Fruit fly (Drosophila melanogaster): ENCODE data around the gene CG31816.

Gene CG31816

DNA sequence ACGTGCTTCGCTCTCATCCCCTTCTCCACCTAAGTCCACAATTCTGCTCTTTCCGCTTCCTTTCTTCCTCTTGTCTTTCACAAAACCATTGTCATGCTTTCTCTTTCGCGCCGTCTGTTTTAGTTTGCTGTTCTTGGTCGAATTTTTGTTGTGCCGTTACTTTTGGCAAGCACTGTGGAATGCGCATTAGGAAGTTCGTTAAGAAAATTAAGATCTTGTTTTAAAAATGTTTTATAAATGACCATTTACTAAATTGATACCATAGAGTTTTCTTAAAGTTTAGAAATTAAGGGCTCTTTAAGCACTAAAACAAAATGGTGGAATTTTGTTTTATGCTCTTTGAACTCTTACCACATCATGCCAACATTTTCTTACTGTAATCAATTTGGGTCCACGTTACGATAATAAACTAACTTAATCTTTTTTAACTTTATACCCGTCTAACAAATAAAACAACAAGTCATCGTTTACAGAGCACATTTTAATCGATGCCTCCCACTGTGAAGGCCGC lies 7.2 kb upstream of the CG31816 start (continued):
- peak; percentile 83 for TF ChIP-seq CG31627 (GFP tag; optimal IDR thresholded peaks at IDR 0.05)
- TF ChIP-seq dsx (GFP tag; optimal IDR thresholded peaks at IDR 0.05; ENCODE audit: poor library complexity, severe bottlenecking), result no peak
- no peak for TF ChIP-seq CG6808 (GFP tag; optimal IDR thresholded peaks at IDR 0.05)
- TF ChIP-seq CG6792 (GFP tag; optimal IDR thresholded peaks at IDR 0.05), result peak; percentile 52
- TF ChIP-seq CG1621 (tag; optimal IDR thresholded peaks at IDR 0.05), result no peak
- peak; percentile 78 for TF ChIP-seq cyc (GFP tag; optimal IDR thresholded peaks at IDR 0.05)
- TF ChIP-seq Sox14 (GFP tag; optimal IDR thresholded peaks at IDR 0.05), result peak; percentile 83
- TF ChIP-seq net (GFP tag; optimal IDR thresholded peaks at IDR 0.05), result peak; percentile 57
- peak; percentile 60 for TF ChIP-seq acj6 (GFP tag; optimal IDR thresholded peaks at IDR 0.05)
- TF ChIP-seq lz (GFP tag; optimal IDR thresholded peaks at IDR 0.05), result peak; percentile 78
- no peak for TF ChIP-seq Hr38 (GFP tag; optimal IDR thresholded peaks at IDR 0.05)
- peak; percentile 59 for TF ChIP-seq CG3919 (GFP tag; optimal IDR thresholded peaks at IDR 0.05)
- peak; percentile 82 for TF ChIP-seq esn (GFP tag; optimal IDR thresholded peaks at IDR 0.05)
- peak; percentile 75 for TF ChIP-seq Ets21C (GFP tag; optimal IDR thresholded peaks at IDR 0.05)
- no peak for TF ChIP-seq spab (GFP tag; optimal IDR thresholded peaks at IDR 0.05)

dm6 chr2L:16535673-16536144 lies 6.6 kb upstream of the CG31816 start:
- peak; percentile 90 for TF ChIP-seq Smox (GFP tag; optimal IDR thresholded peaks at IDR 0.05)
- peak; percentile 93 for TF ChIP-seq CG31627 (GFP tag; optimal IDR thresholded peaks at IDR 0.05)
- peak; percentile 87 for TF ChIP-seq cyc (GFP tag; optimal IDR thresholded peaks at IDR 0.05)
- TF ChIP-seq CG3919 (GFP tag; optimal IDR thresholded peaks at IDR 0.05), result peak; percentile 89
- TF ChIP-seq net (GFP tag; optimal IDR thresholded peaks at IDR 0.05), result peak; percentile 85
- TF ChIP-seq CG32006 (GFP tag; optimal IDR thresholded peaks at IDR 0.05), result peak; percentile 85
- TF ChIP-seq Eip93F (GFP tag; optimal IDR thresholded peaks at IDR 0.05), result peak; percentile 27
- peak; percentile 89 for TF ChIP-seq CG7368 (GFP tag; optimal IDR thresholded peaks at IDR 0.05)
- TF ChIP-seq CG16779 (tag; optimal IDR thresholded peaks at IDR 0.05), result peak; percentile 85
- peak; percentile 83 for TF ChIP-seq fd59A (GFP tag; optimal IDR thresholded peaks at IDR 0.05)
- peak; percentile 90 for TF ChIP-seq topi (GFP tag; optimal IDR thresholded peaks at IDR 0.05)
- TF ChIP-seq CG1621 (tag; optimal IDR thresholded peaks at IDR 0.05), result peak; percentile 91
- peak; percentile 94 for TF ChIP-seq CG10631 (GFP tag; optimal IDR thresholded peaks at IDR 0.05)
- peak; percentile 89 for TF ChIP-seq Ets21C (GFP tag; optimal IDR thresholded peaks at IDR 0.05)
- peak; percentile 84 for TF ChIP-seq CG11294 (GFP tag; IDR thresholded peaks at IDR 0.05)
- peak; percentile 93 for TF ChIP-seq Gug (GFP tag; IDR thresholded peaks at IDR 0.05)
- TF ChIP-seq spab (GFP tag; optimal IDR thresholded peaks at IDR 0.05), result peak; percentile 86
- TF ChIP-seq ss (GFP tag; optimal IDR thresholded peaks at IDR 0.05), result peak; percentile 57 to 76
- peak; percentile 66 for TF ChIP-seq fd85E (GFP tag; optimal IDR thresholded peaks at IDR 0.05)
- TF ChIP-seq CG11762 (GFP tag; optimal IDR thresholded peaks at IDR 0.05; ENCODE audit: insufficient read depth), result peak; percentile 95
- peak; percentile 87 for TF ChIP-seq dsx (GFP tag; optimal IDR thresholded peaks at IDR 0.05; ENCODE audit: poor library complexity, severe bottlenecking)
- TF ChIP-seq CG6163 (GFP tag; IDR thresholded peaks at IDR 0.05), result peak; percentile 98
- peak; percentile 93 for TF ChIP-seq CG3032 (tag; optimal IDR thresholded peaks at IDR 0.05)
- peak; percentile 93 for TF ChIP-seq svp (GFP tag)
- peak; percentile 89 for TF ChIP-seq Sox15 (GFP tag; optimal IDR thresholded peaks at IDR 0.05)
- TF ChIP-seq dac (GFP tag; optimal IDR thresholded peaks at IDR 0.05), result peak; percentile 53
- peak; percentile 92 for TF ChIP-seq Eip75B (GFP tag; optimal IDR thresholded peaks at IDR 0.05)
- peak; percentile 92 for TF ChIP-seq Met (GFP tag; optimal IDR thresholded peaks at IDR 0.05)
- TF ChIP-seq Eip78C (GFP tag), result peak; percentile 95
- peak; percentile 87 for TF ChIP-seq Sox102F (GFP tag; optimal IDR thresholded peaks at IDR 0.05)
- TF ChIP-seq CG8119 (GFP tag; IDR thresholded peaks at IDR 0.05), result peak; percentile 95
- TF ChIP-seq Hr38 (GFP tag; optimal IDR thresholded peaks at IDR 0.05), result no peak
- peak; percentile 93 for TF ChIP-seq esn (GFP tag; optimal IDR thresholded peaks at IDR 0.05)
- TF ChIP-seq OdsH (GFP tag; optimal IDR thresholded peaks at IDR 0.05), result peak; percentile 91
- TF ChIP-seq CG9139 (GFP tag; optimal IDR thresholded peaks at IDR 0.05), result peak; percentile 69
- TF ChIP-seq fkh (GFP tag; optimal IDR thresholded peaks at IDR 0.05), result peak; percentile 91
- peak; percentile 92 for TF ChIP-seq Hr39 (GFP tag; optimal IDR thresholded peaks at IDR 0.05)
- TF ChIP-seq CG10669 (GFP tag; optimal IDR thresholded peaks at IDR 0.05), result peak; percentile 94
- peak; percentile 85 for TF ChIP-seq CG6808 (GFP tag; optimal IDR thresholded peaks at IDR 0.05)
- peak; percentile 76 for TF ChIP-seq CG11902 (GFP tag; optimal IDR thresholded peaks at IDR 0.05)
- TF ChIP-seq CG15336 (GFP tag; IDR thresholded peaks at IDR 0.05), result peak; percentile 94
- TF ChIP-seq Lpt (GFP tag; optimal IDR thresholded peaks at IDR 0.05), result peak; percentile 86
- TF ChIP-seq CG6854 (GFP tag; optimal IDR thresholded peaks at IDR 0.05), result peak; percentile 73
- TF ChIP-seq eg (GFP tag; IDR thresholded peaks at IDR 0.05), result peak; percentile 96
